Worm (Caenorhabditis elegans): ENCODE data around the gene F18C5.5.

F18C5.5 gene

DNA sequence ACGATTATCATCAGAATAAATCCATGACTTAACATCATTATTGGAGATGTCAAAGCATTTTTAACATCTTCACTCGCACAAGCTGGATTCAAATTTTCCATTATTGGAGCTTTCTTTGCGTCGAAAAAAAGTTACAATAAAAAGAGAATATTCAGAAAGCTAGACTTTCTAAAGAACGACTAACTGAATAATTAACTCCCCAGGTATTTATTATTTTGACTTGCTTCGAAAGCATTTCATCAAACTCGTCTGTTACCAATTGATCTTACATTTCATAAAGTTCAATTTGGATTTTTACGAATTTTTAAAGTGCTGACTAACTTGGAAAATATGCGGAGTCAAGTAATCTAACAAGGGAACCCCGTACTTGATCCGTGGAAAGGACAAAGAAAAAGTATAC, 9.1 kb upstream of the F18C5.5 start, which contains the start of gene sra-29:
TSS of gene sra-29 (minus strand) at position 101 of the 400 bp plus-strand sequence.
- TF ChIP-seq lag-1 (GFP tag; IDR thresholded peaks at IDR 0.05) = no peak
- no peak for TF ChIP-seq F22D6.2 (tag; optimal IDR thresholded peaks at IDR 0.05)
- TF ChIP-seq F52B5.7 (tag; optimal IDR thresholded peaks at IDR 0.05) = no peak
- no peak for TF ChIP-seq atf-7 (tag; optimal IDR thresholded peaks at IDR 0.05)
- TF ChIP-seq ets-4 (GFP tag; optimal IDR thresholded peaks at IDR 0.05) = no peak
- TF ChIP-seq fkh-3 (tag; optimal IDR thresholded peaks at IDR 0.05) = no peak
- TF ChIP-seq bed-2 (GFP tag; IDR thresholded peaks at IDR 0.05) = no peak
- TF ChIP-seq egrh-3 (GFP tag; IDR thresholded peaks at IDR 0.05) = no peak
- TF ChIP-seq ztf-25 (GFP tag; IDR thresholded peaks at IDR 0.05) = no peak
- TF ChIP-seq lin-54 (GFP tag; optimal IDR thresholded peaks at IDR 0.05) = no peak
- TF ChIP-seq Y53G8AR.9 (GFP tag; conservative IDR thresholded peaks at IDR 0.05) = no peak
- no peak for TF ChIP-seq hlh-26 (GFP tag; conservative IDR thresholded peaks at IDR 0.05)
- no peak for TF ChIP-seq sptf-2 (GFP tag; optimal IDR thresholded peaks at IDR 0.05)
- no peak for TF ChIP-seq zfh-2 (GFP tag; conservative IDR thresholded peaks at IDR 0.05)
- TF ChIP-seq lin-26 (GFP tag; IDR thresholded peaks at IDR 0.05) = no peak
- TF ChIP-seq rcor-1 (GFP tag; IDR thresholded peaks at IDR 0.05) = no peak
- TF ChIP-seq B0336.3 (GFP tag; IDR thresholded peaks at IDR 0.05) = no peak
- TF ChIP-seq snpc-3.4 (tag; optimal IDR thresholded peaks at IDR 0.05) = no peak

DNA sequence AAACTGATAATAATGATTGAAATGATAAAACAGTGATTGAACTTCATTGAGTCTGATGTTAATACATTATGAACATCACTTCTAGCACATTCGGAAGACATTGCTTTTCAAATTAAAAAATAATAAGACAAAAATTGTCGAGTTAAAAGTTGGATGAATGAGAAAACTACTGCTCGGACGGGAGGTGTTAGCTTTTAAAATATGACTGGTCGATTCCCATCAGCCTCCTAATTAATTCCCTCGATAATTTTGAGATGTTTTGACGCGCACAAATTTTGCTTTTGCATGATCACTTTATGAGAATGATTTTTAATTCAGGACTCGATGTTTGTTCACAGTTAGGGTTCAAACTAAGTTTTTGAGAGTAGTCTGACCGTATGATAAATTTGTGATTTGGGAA, 7.1 kb upstream of the F18C5.5 start, which contains the start of gene sra-28:
TSS of gene sra-28 (minus strand) at position 101 of the 400 bp plus-strand sequence.
- TF ChIP-seq F37B4.10 (GFP tag; IDR thresholded peaks at IDR 0.05) = no peak
- TF ChIP-seq ceh-40 (GFP tag; IDR thresholded peaks at IDR 0.05) = no peak
- TF ChIP-seq rpc-1 (optimal IDR thresholded peaks at IDR 0.05) = no peak
- no peak for TF ChIP-seq rpc-1 (tag; optimal IDR thresholded peaks at IDR 0.05)
- TF ChIP-seq let-607 (tag; optimal IDR thresholded peaks at IDR 0.05) = no peak
- no peak for TF ChIP-seq atf-7 (tag; optimal IDR thresholded peaks at IDR 0.05)
- no peak for TF ChIP-seq tbp1 (GFP tag; optimal IDR thresholded peaks at IDR 0.05)
- TF ChIP-seq him-1 (tag; optimal IDR thresholded peaks at IDR 0.05) = no peak
- TF ChIP-seq egrh-3 (GFP tag; IDR thresholded peaks at IDR 0.05) = no peak
- TF ChIP-seq aptf-3 (GFP tag; IDR thresholded peaks at IDR 0.05) = no peak

DNA sequence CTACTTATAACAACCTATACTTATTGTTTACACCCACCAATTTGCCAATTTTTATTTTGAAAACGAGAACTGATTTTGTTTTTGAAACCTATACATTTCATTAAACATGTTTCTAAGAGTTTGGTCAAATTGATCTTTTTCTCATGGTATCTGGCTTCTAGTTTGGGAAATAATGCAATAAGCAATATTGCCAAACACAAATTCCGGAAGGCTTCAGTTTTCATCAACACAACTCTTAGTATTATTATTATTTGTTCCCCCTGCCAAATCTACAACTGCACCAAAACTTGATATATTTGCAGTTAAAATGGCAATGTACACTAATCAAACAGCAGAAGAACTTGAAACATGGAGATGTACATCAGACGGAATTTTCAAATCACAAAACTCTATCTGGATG, 2.2 kb upstream of the F18C5.5 start, which contains the start of gene sra-27:
TSS of gene sra-27 (plus strand) at position 301 of the 400 bp plus-strand sequence.
- TF ChIP-seq dpff-1 (tag; optimal IDR thresholded peaks at IDR 0.05) (no peak), Y67H2A.10 (GFP tag; conservative IDR thresholded peaks at IDR 0.05) (no peak), egl-18 (GFP tag; IDR thresholded peaks at IDR 0.05) (no peak), rpc-1 (optimal IDR thresholded peaks at IDR 0.05) (no peak), rpc-1 (tag; optimal IDR thresholded peaks at IDR 0.05) (no peak), dox-1 (GFP tag; IDR thresholded peaks at IDR 0.05) (no peak), egrh-3 (GFP tag; IDR thresholded peaks at IDR 0.05) (no peak), snpc-4 (GFP tag; optimal IDR thresholded peaks at IDR 0.05) (no peak), snpc-4 (tag; optimal IDR thresholded peaks at IDR 0.05) (no peak), snpc-1.3 (tag; optimal IDR thresholded peaks at IDR 0.05; ENCODE audit: insufficient read depth) (no peak), ceh-58 (GFP tag; IDR thresholded peaks at IDR 0.05) (no peak), sptf-2 (GFP tag; optimal IDR thresholded peaks at IDR 0.05) (no peak), ekl-4 (GFP tag; IDR thresholded peaks at IDR 0.05) (no peak), die-1 (tag; optimal IDR thresholded peaks at IDR 0.05) (no peak), F39B2.1 (GFP tag; IDR thresholded peaks at IDR 0.05) (no peak), F23B12.7 (tag; optimal IDR thresholded peaks at IDR 0.05; ENCODE audit: insufficient read depth) (no peak), attf-6 (GFP tag; IDR thresholded peaks at IDR 0.05) (no peak), somi-1 (GFP tag; optimal IDR thresholded peaks at IDR 0.05) (no peak), unc-130 (GFP tag; optimal IDR thresholded peaks at IDR 0.05) (no peak), hsf-1 (GFP tag; IDR thresholded peaks at IDR 0.05) (no peak), ceh-79 (tag; optimal IDR thresholded peaks at IDR 0.05) (no peak)
